Fruit fly (Drosophila melanogaster) whole organism, prepupa: ENCODE data around the gene CG4619.

Experiments used
- CG10631 ChIP-seq: fragments of 200-800 bp; sonication (Bioruptor generic); optimal IDR thresholded peaks from 2 replicates; lab custom pipeline; 2016; ENCODE audit warnings: missing biosample characterization, missing genetic modification characterization
- CG11762 ChIP-seq: fragments of 200-800 bp; sonication (Bioruptor generic); optimal IDR thresholded peaks from 3 replicates; lab custom pipeline; 2016; ENCODE audit warnings: missing biosample characterization, missing genetic modification characterization; ENCODE audit not compliant: insufficient read depth
- CG11902 ChIP-seq: fragments of 200-800 bp; sonication (Bioruptor generic); optimal IDR thresholded peaks from 3 replicates; lab custom pipeline; 2016; ENCODE audit warnings: missing biosample characterization, missing genetic modification characterization
- CG1621 ChIP-seq: fragments of 200-800 bp; sonication (Bioruptor generic); optimal IDR thresholded peaks from 3 replicates; lab custom pipeline; 2018; ENCODE audit warnings: missing biosample characterization, mild to moderate bottlenecking, missing genetic modification characterization
- CG16779 ChIP-seq: fragments of 200-800 bp; sonication (Bioruptor generic); optimal IDR thresholded peaks from 3 replicates; lab custom pipeline; 2017; ENCODE audit warnings: missing biosample characterization, mild to moderate bottlenecking, missing genetic modification characterization
- CG3032 ChIP-seq: fragments of 200-800 bp; optimal IDR thresholded peaks from 2 replicates; lab custom pipeline; 2019; ENCODE audit warnings: missing biosample characterization, mild to moderate bottlenecking, missing genetic modification characterization, moderate library complexity
- CG31627 ChIP-seq: fragments of 200-800 bp; sonication (Bioruptor generic); optimal IDR thresholded peaks from 3 replicates; lab custom pipeline; 2016; ENCODE audit warnings: missing biosample characterization, missing genetic modification characterization
- CG34406 ChIP-seq: fragments of 200-800 bp; sonication (Bioruptor generic); optimal IDR thresholded peaks from 3 replicates; lab custom pipeline; 2016; ENCODE audit warnings: missing biosample characterization, missing genetic modification characterization
- CG3919 ChIP-seq: fragments of 200-800 bp; sonication (Bioruptor generic); optimal IDR thresholded peaks from 3 replicates; lab custom pipeline; 2016; ENCODE audit warnings: missing biosample characterization, missing genetic modification characterization
- CG6276 ChIP-seq: fragments of 200-800 bp; sonication (Bioruptor generic); optimal IDR thresholded peaks from 2 replicates; lab custom pipeline; 2017; ENCODE audit warnings: missing biosample characterization, mild to moderate bottlenecking, missing genetic modification characterization
- CG6792 ChIP-seq: fragments of 200-800 bp; sonication (Bioruptor generic); optimal IDR thresholded peaks from 3 replicates; lab custom pipeline; 2016; ENCODE audit warnings: missing biosample characterization, missing genetic modification characterization
- CG6808 ChIP-seq: fragments of 200-800 bp; sonication (Bioruptor generic); optimal IDR thresholded peaks from 3 replicates; lab custom pipeline; 2017; ENCODE audit warnings: missing biosample characterization, missing genetic modification characterization, mild to moderate bottlenecking, moderate library complexity, missing genetic modification reagents
- CG6854 ChIP-seq: fragments of 200-800 bp; sonication (Bioruptor generic); optimal IDR thresholded peaks from 2 replicates; lab custom pipeline; 2017; ENCODE audit warnings: missing biosample characterization, mild to moderate bottlenecking, missing genetic modification characterization
- CG7368 ChIP-seq: fragments of 200-800 bp; sonication (Bioruptor generic); optimal IDR thresholded peaks from 3 replicates; lab custom pipeline; 2016; ENCODE audit warnings: missing biosample characterization, missing genetic modification characterization
- CG8119 ChIP-seq: fragments of 200-800 bp; sonication (Bioruptor generic); IDR thresholded peaks from 3 replicates; pipeline ENCODE4 v1.3.6; 2022; ENCODE audit warnings: missing biosample characterization, missing genetic modification characterization
- CG9139 ChIP-seq: fragments of 200-800 bp; sonication (Bioruptor generic); optimal IDR thresholded peaks from 3 replicates; lab custom pipeline; 2017; ENCODE audit warnings: missing biosample characterization, mild to moderate bottlenecking, missing genetic modification characterization
- Eip78C ChIP-seq: fragments of 200-800 bp; sonication (Bioruptor generic); peaks from one replicate; lab custom pipeline; 2016; ENCODE audit warnings: missing biosample characterization, missing genetic modification characterization
- Eip93F ChIP-seq: fragments of 200-800 bp; sonication (Bioruptor generic); optimal IDR thresholded peaks from 2 replicates; lab custom pipeline; 2016; ENCODE audit warnings: missing biosample characterization, mild to moderate bottlenecking, missing genetic modification characterization
- Ets21C ChIP-seq: fragments of 200-800 bp; sonication (Bioruptor generic); optimal IDR thresholded peaks from 3 replicates; lab custom pipeline; 2016; ENCODE audit warnings: missing biosample characterization, missing genetic modification characterization
- Hr38 ChIP-seq: sonication (Bioruptor generic); optimal IDR thresholded peaks from 2 replicates; lab custom pipeline; 2016; ENCODE audit warnings: missing biosample characterization, missing genetic modification characterization
- Lpt ChIP-seq: fragments of 200-800 bp; sonication (Bioruptor generic); optimal IDR thresholded peaks from 3 replicates; lab custom pipeline; 2016; ENCODE audit warnings: missing biosample characterization, missing genetic modification characterization
- Met ChIP-seq: fragments of 200-800 bp; sonication (Bioruptor generic); optimal IDR thresholded peaks from 3 replicates; lab custom pipeline; 2016; ENCODE audit warnings: missing biosample characterization, missing genetic modification characterization
- Sox102F ChIP-seq: fragments of 200-800 bp; sonication (Bioruptor generic); optimal IDR thresholded peaks from 2 replicates; lab custom pipeline; 2016; ENCODE audit warnings: missing biosample characterization, mild to moderate bottlenecking, missing genetic modification characterization
- Sox14 ChIP-seq: fragments of 200-800 bp; sonication (Bioruptor generic); optimal IDR thresholded peaks from 3 replicates; lab custom pipeline; 2016; ENCODE audit warnings: missing biosample characterization, missing genetic modification characterization
- Sox15 ChIP-seq: fragments of 200-800 bp; sonication (Bioruptor generic); optimal IDR thresholded peaks from 3 replicates; lab custom pipeline; 2016; ENCODE audit warnings: missing biosample characterization, missing genetic modification characterization
- achi ChIP-seq: fragments of 200-800 bp; sonication (Bioruptor generic); optimal IDR thresholded peaks from 3 replicates; lab custom pipeline; 2016; ENCODE audit warnings: missing biosample characterization, missing genetic modification characterization
- cyc ChIP-seq: fragments of 200-800 bp; sonication (Bioruptor generic); optimal IDR thresholded peaks from 3 replicates; lab custom pipeline; 2016; ENCODE audit warnings: missing biosample characterization, missing genetic modification characterization
- dac ChIP-seq: fragments of 200-800 bp; sonication (Bioruptor generic); optimal IDR thresholded peaks from 2 replicates; lab custom pipeline; 2017; ENCODE audit warnings: missing biosample characterization, mild to moderate bottlenecking, missing genetic modification characterization
- dsx ChIP-seq: fragments of 200-800 bp; optimal IDR thresholded peaks from 3 replicates; lab custom pipeline; 2019; ENCODE audit warnings: missing biosample characterization, mild to moderate bottlenecking, missing genetic modification characterization, moderate library complexity; ENCODE audit not compliant: poor library complexity, severe bottlenecking
- eg ChIP-seq: fragments of 200-800 bp; sonication (Bioruptor generic); IDR thresholded peaks from 3 replicates; pipeline ENCODE4 v1.3.6; 2022; ENCODE audit warnings: missing biosample characterization, missing genetic modification characterization
- esn ChIP-seq: fragments of 200-800 bp; sonication (Bioruptor generic); optimal IDR thresholded peaks from 2 replicates; lab custom pipeline; 2016; ENCODE audit warnings: missing biosample characterization, mild to moderate bottlenecking, missing genetic modification characterization, moderate library complexity
- lz ChIP-seq: fragments of 200-800 bp; sonication (Bioruptor generic); optimal IDR thresholded peaks from 3 replicates; lab custom pipeline; 2016; ENCODE audit warnings: missing biosample characterization, missing genetic modification characterization
- net ChIP-seq: fragments of 200-800 bp; sonication (Bioruptor generic); optimal IDR thresholded peaks from 3 replicates; lab custom pipeline; 2016; ENCODE audit warnings: missing biosample characterization, missing genetic modification characterization
- pdm3 ChIP-seq: fragments of 200-800 bp; sonication (Bioruptor generic); optimal IDR thresholded peaks from 3 replicates; lab custom pipeline; 2016; ENCODE audit warnings: missing biosample characterization, missing genetic modification characterization
- salr ChIP-seq, 2 experiments: fragments of 200-800 bp; sonication (Bioruptor generic); optimal IDR thresholded peaks; 3 replicates each; lab custom pipeline; 2016 to 2018; ENCODE audit warnings: missing biosample characterization in 2 of 2, missing genetic modification characterization in 2 of 2, mild to moderate bottlenecking in 1 of 2
- spab ChIP-seq: fragments of 200-800 bp; sonication (Bioruptor generic); optimal IDR thresholded peaks from 2 replicates; lab custom pipeline; 2017; ENCODE audit warnings: missing biosample characterization, mild to moderate bottlenecking, missing genetic modification characterization, missing genetic modification reagents
- ss ChIP-seq, 2 experiments: fragments of 200-800 bp; sonication (Bioruptor generic); optimal IDR thresholded peaks; 2 replicates in 1 of 2; 3 replicates in 1 of 2; lab custom pipeline; 2017 to 2018; ENCODE audit warnings: mild to moderate bottlenecking in 2 of 2, missing biosample characterization in 2 of 2, missing genetic modification characterization in 2 of 2, moderate library complexity in 1 of 2
- svp ChIP-seq: fragments of 200-800 bp; sonication (Bioruptor generic); peaks from one replicate; lab custom pipeline; 2016; ENCODE audit warnings: missing biosample characterization, missing genetic modification characterization
- topi ChIP-seq: fragments of 200-800 bp; sonication (Bioruptor generic); optimal IDR thresholded peaks from 3 replicates; lab custom pipeline; 2016; ENCODE audit warnings: missing biosample characterization, missing genetic modification characterization
- vri ChIP-seq: fragments of 200-800 bp; sonication (Bioruptor generic); optimal IDR thresholded peaks from 3 replicates; lab custom pipeline; 2016; ENCODE audit warnings: missing biosample characterization, mild to moderate bottlenecking, missing genetic modification characterization

Gene CG4619

DNA sequence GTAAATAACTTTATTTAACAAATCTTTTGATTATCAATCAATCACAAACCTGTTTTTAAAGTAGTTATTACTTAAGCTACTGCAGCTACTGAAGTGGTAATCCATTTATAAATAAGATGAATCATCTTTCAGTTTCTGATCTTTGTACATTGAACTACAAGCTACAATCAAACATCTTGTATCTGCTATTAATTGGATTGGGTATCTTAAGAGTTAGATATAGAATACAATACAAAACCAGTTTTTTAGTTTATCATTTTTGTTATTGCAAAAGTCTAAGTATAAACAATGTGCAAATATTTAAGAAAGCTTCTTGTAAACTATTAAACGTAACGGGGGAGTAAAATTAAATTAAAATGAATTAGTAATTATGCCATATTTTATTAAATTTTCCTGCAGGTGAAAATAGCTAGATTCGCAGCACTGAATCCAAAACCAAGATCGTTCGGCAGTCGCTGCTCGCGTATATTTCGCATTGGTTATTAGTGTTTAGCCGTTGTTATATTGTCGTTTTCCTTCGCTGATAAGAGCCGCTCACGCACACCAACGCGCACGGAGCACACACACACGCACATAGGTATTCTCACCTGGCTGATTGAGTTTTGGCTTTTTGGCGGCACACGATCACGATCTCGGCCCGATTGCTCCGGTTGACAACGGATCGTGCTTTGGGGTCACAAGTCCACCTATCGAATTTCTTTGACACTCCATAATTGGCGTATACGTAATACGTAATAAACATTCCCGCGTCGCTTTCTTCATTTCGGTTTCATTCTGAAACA lies 9.3 kb downstream of the CG4619 start (continued):
- TF ChIP-seq cyc (GFP tag; lab: Kevin White, UChicago) (no peak), spab (no peak), Hr38 (no peak), pdm3 (GFP tag; lab: Kevin White, UChicago) (peak; percentile 29), topi (GFP tag; lab: Kevin White, UChicago) (peak; percentile 22), CG10631 (GFP tag; lab: Kevin White, UChicago) (no peak), salr (GFP tag; optimal IDR thresholded peaks at IDR 0.05; lab: Kevin White, UChicago) (peak in 1 of 2 experiments; percentile 12), Lpt (no peak), CG6854 (GFP tag; lab: Kevin White, UChicago) (no peak)
- TF ChIP-seq, all 60 proteins: peak for 18

DNA sequence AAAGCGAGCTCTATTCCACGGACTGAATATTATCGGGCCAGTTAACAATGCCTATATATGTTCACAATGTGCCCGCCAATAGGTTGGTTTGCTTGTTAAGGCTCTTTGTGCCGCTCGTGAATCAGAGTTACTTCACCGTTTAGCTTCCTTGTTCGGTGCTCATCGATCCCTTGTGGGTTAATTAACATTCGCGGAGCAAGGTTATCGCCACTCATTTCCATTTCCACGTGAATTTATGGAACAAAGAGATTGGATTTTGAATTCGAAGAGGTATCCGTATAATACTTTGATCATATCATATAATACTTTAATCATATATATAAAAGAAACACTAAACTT lies 9.8 kb downstream of the CG4619 start:
- TF ChIP-seq svp (peak; percentile 89), lz (GFP tag; lab: Kevin White, UChicago) (no peak), CG34406 (GFP tag; lab: Kevin White, UChicago) (no peak), Met (GFP tag; lab: Kevin White, UChicago) (no peak), esn (GFP tag; lab: Kevin White, UChicago) (no peak), ss (GFP tag; optimal IDR thresholded peaks at IDR 0.05; lab: Kevin White, UChicago) (no peak), CG6808 (GFP tag; lab: Kevin White, UChicago) (peak; percentile 0), CG3919 (no peak), CG8119 (GFP tag; lab: Robert Waterston, UW) (no peak), Eip93F (no peak)
- TF ChIP-seq, all 60 proteins: peak for 2

dm6 chr2L:9949178-9950062 lies 10.8 kb downstream of the CG4619 start:
- no peak for TF ChIP-seq Sox102F (GFP tag; lab: Kevin White, UChicago)
- peak; percentile 75 for TF ChIP-seq CG6276 (GFP tag; lab: Kevin White, UChicago)
- peak; percentile 79 for TF ChIP-seq vri (GFP tag; lab: Kevin White, UChicago)
- peak; percentile 60 for TF ChIP-seq svp
- TF ChIP-seq CG9139 (GFP tag; lab: Kevin White, UChicago): peak; percentile 36
- peak; percentile 4 for TF ChIP-seq CG3919
- TF ChIP-seq achi (GFP tag; lab: Kevin White, UChicago): no peak
- TF ChIP-seq eg (GFP tag; lab: Robert Waterston, UW): peak; percentile 31; the same call in 1 of the 3 replicates
- peak; percentile 34 for TF ChIP-seq Eip78C (GFP tag; lab: Kevin White, UChicago)
- peak; percentile 29 for TF ChIP-seq net (GFP tag; lab: Kevin White, UChicago)
- TF ChIP-seq CG8119 (GFP tag; lab: Robert Waterston, UW): peak; percentile 39; the same call in 1 of the 3 replicates
- no peak for TF ChIP-seq Eip93F
- TF ChIP-seq CG16779 (tag; lab: Kevin White, UChicago): peak; percentile 60
- peak; percentile 16 for TF ChIP-seq CG6808 (GFP tag; lab: Kevin White, UChicago)
- TF ChIP-seq CG6854 (GFP tag; lab: Kevin White, UChicago): peak; percentile 10
- TF ChIP-seq CG3032 (tag; lab: Kevin White, UChicago): no peak
- TF ChIP-seq Sox14: peak; percentile 3
- TF ChIP-seq ss (GFP tag; optimal IDR thresholded peaks at IDR 0.05; lab: Kevin White, UChicago): peak; percentile 46 to 49

DNA sequence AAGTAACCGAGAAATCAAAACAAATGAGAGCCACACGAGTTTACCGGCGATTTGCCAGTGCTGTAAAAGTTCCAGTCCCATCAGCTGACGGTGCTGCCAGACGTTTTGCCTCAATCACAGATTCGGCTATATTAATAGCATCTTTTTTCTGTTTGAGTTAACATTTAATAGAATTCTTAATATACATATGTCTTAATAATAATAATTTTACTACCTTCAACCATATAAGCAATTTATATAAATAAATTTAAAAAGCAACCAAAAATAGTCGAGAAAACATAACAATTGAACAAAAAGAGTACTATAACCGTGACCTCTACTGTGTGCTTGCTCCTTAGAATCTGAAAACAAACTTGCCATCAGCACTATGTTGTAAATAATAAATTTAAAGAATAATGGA lies 15.5 kb downstream of the CG4619 start, which contains the start of the genes CG13126 and CG4709:
CG13126 (minus strand) TSS at position 63 of the 400 bp plus-strand sequence.
CG4709 (plus strand) TSS at position 207 of the 400 bp plus-strand sequence.
- peak; percentile 75 for TF ChIP-seq CG11902 (GFP tag; lab: Kevin White, UChicago)
- peak; percentile 65 for TF ChIP-seq dac (GFP tag; lab: Kevin White, UChicago)
- peak; percentile 74 for TF ChIP-seq lz (GFP tag; lab: Kevin White, UChicago)
- TF ChIP-seq CG1621 (tag; lab: Kevin White, UChicago): peak; percentile 65
- TF ChIP-seq Lpt: peak; percentile 82
- peak; percentile 85 for TF ChIP-seq spab
- peak; percentile 92 for TF ChIP-seq svp
- TF ChIP-seq Met (GFP tag; lab: Kevin White, UChicago): peak; percentile 83
- TF ChIP-seq Ets21C (GFP tag; lab: Kevin White, UChicago): peak; percentile 64
- TF ChIP-seq topi (GFP tag; lab: Kevin White, UChicago): peak; percentile 85
- TF ChIP-seq CG16779 (tag; lab: Kevin White, UChicago): peak; percentile 80
- peak; percentile 90 for TF ChIP-seq esn (GFP tag; lab: Kevin White, UChicago)
- TF ChIP-seq cyc (GFP tag; lab: Kevin White, UChicago): peak; percentile 86
- TF ChIP-seq CG9139 (GFP tag; lab: Kevin White, UChicago): peak; percentile 84
- peak; percentile 86 for TF ChIP-seq CG6792 (GFP tag; lab: Kevin White, UChicago)
- TF ChIP-seq CG7368 (GFP tag; lab: Kevin White, UChicago): peak; percentile 88
- peak; percentile 86 for TF ChIP-seq CG11762 (GFP tag; lab: Kevin White, UChicago)
- TF ChIP-seq CG31627 (GFP tag; lab: Kevin White, UChicago): peak; percentile 65
- TF ChIP-seq dsx: peak; percentile 96
- TF ChIP-seq Sox15 (GFP tag; lab: Kevin White, UChicago): peak; percentile 59
- peak; percentile 90 for TF ChIP-seq achi (GFP tag; lab: Kevin White, UChicago)
- TF ChIP-seq ss (GFP tag; optimal IDR thresholded peaks at IDR 0.05; lab: Kevin White, UChicago): peak; percentile 86 to 89
- TF ChIP-seq Eip93F: peak; percentile 65
